Fruit fly (Drosophila melanogaster) whole organism, embryonic: ENCODE data around the gene CG32832.

Experiments
- CG11696 ChIP-seq: fragments of 200-800 bp; sonication (Bioruptor generic); IDR thresholded peaks from 2 replicates; pipeline ENCODE4 v1.3.6; 2022; ENCODE audit warnings: missing biosample characterization, missing genetic modification characterization
- CG30020 ChIP-seq: fragments of 200-800 bp; optimal IDR thresholded peaks from 2 replicates; lab custom pipeline; 2019; ENCODE audit warnings: missing biosample characterization, mild to moderate bottlenecking, missing genetic modification characterization, moderate library complexity
- CG4707 ChIP-seq: fragments of 200-800 bp; sonication (Bioruptor generic); optimal IDR thresholded peaks from 2 replicates; lab custom pipeline; 2018; ENCODE audit warnings: missing biosample characterization, mild to moderate bottlenecking, missing genetic modification characterization, moderate library complexity
- CG7745 ChIP-seq: fragments of 200-800 bp; sonication (Bioruptor generic); optimal IDR thresholded peaks from 2 replicates; lab custom pipeline; 2018; ENCODE audit warnings: missing biosample characterization, mild to moderate bottlenecking, missing genetic modification characterization, moderate library complexity
- CG7839 ChIP-seq: fragments of 200-800 bp; sonication (Bioruptor generic); optimal IDR thresholded peaks from 3 replicates; lab custom pipeline; 2018; ENCODE audit warnings: missing biosample characterization, mild to moderate bottlenecking, missing genetic modification characterization, moderate library complexity
- Myb ChIP-seq: fragments of 200-800 bp; sonication (Bioruptor generic); optimal IDR thresholded peaks from 2 replicates; lab custom pipeline; 2016; ENCODE audit warnings: missing biosample characterization, missing genetic modification characterization
- NFAT ChIP-seq: fragments of 200-800 bp; sonication (Bioruptor generic); IDR thresholded peaks from 2 replicates; pipeline ENCODE4 v1.3.6; 2022; ENCODE audit warnings: missing biosample characterization, missing genetic modification characterization
- grau ChIP-seq: fragments of 200-800 bp; optimal IDR thresholded peaks from 3 replicates; lab custom pipeline; 2019; ENCODE audit warnings: missing biosample characterization, mild to moderate bottlenecking, missing genetic modification characterization, moderate library complexity
- jigr1 ChIP-seq: fragments of 200-800 bp; sonication (Bioruptor generic); IDR thresholded peaks from 3 replicates; pipeline ENCODE4 v1.3.6; 2022; ENCODE audit warnings: missing biosample characterization, missing genetic modification characterization
- lmd ChIP-seq: fragments of 200-800 bp; sonication (Bioruptor generic); IDR thresholded peaks from 2 replicates; pipeline ENCODE4 v1.3.6; 2022; ENCODE audit warnings: missing biosample characterization, missing genetic modification characterization
- ttk ChIP-seq: fragments of 200-800 bp; sonication (Bioruptor generic); IDR thresholded peaks from 2 replicates; pipeline ENCODE4 v2.1.2; 2022; ENCODE audit warnings: missing biosample characterization, missing genetic modification characterization
- tx ChIP-seq: fragments of 200-800 bp; sonication (Bioruptor generic); optimal IDR thresholded peaks from 2 replicates; lab custom pipeline; 2016; ENCODE audit warnings: missing biosample characterization, missing genetic modification characterization
- zen ChIP-seq: fragments of 200-800 bp; sonication (Bioruptor generic); optimal IDR thresholded peaks from 3 replicates; lab custom pipeline; 2018; ENCODE audit warnings: missing biosample characterization, mild to moderate bottlenecking, missing genetic modification characterization, moderate library complexity

DNA sequence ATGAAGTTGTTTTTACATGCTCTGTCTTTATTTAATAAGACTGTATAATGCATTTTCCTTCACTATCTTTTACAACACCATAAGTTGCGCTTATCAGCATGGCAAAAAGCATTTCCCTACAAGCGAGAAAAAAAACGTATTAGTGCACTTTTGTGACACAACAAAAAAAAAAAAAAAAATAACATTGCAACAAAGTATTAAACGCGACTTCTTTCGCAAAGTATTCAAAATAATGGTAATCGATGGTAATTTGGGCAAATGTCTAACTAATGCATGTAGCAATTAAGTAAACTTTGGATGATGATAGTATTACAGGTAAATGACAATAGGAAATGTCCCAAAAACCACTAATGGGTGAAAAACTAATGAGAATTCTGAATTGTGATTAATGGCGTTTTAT is 31.1 kb downstream of the CG32832 start:
- no peak for TF ChIP-seq grau (tag; lab: Kevin White, UChicago)
- TF ChIP-seq CG7839 (tag; lab: Kevin White, UChicago): no peak
- no peak for TF ChIP-seq CG4707 (GFP tag; lab: Kevin White, UChicago)
- TF ChIP-seq CG30020 (tag; lab: Kevin White, UChicago): no peak
- no peak for TF ChIP-seq Myb
- no peak for TF ChIP-seq jigr1 (GFP tag; lab: Robert Waterston, UW)
- no peak for TF ChIP-seq zen
- TF ChIP-seq ttk (GFP tag; lab: Robert Waterston, UW): no peak
- no peak for TF ChIP-seq tx (GFP tag; lab: Kevin White, UChicago)
- no peak for TF ChIP-seq CG11696
- TF ChIP-seq lmd (GFP tag; lab: Robert Waterston, UW): no peak
- no peak for TF ChIP-seq NFAT (GFP tag; lab: Robert Waterston, UW)
- TF ChIP-seq CG7745 (tag; lab: Kevin White, UChicago): no peak
